Fruit fly (Drosophila melanogaster): ENCODE data around the gene nSyb.

dm6 chr3L:1590194-1590593 is 47.4 kb downstream of the nSyb start:
- TF ChIP-seq zen2 (GFP tag; IDR thresholded peaks at IDR 0.05; ENCODE audit: partially characterized antibody) (no peak), MESR4 (GFP tag; optimal IDR thresholded peaks at IDR 0.05) (no peak), CG18262 (tag; optimal IDR thresholded peaks at IDR 0.05) (no peak), ssp (GFP tag; IDR thresholded peaks at IDR 0.05) (no peak), NfI (GFP tag; optimal IDR thresholded peaks at IDR 0.05) (no peak), Dip3 (GFP tag; optimal IDR thresholded peaks at IDR 0.05) (no peak), disco-r (GFP tag; optimal IDR thresholded peaks at IDR 0.05) (no peak), Scr (GFP tag; IDR thresholded peaks at IDR 0.05; ENCODE audit: partially characterized antibody) (no peak)
